Worm (Caenorhabditis elegans): ENCODE results near the gene Y102A5C.4.

ce11 chrV:16902726-16903125 lies 19.3 kb upstream of the Y102A5C.4 start, which contains the start of gene srd-68:
- no peak for TF ChIP-seq ref-1 (GFP tag; conservative IDR thresholded peaks at IDR 0.05)
- no peak for TF ChIP-seq T22C8.4 (GFP tag; IDR thresholded peaks at IDR 0.05)
- TF ChIP-seq flt-1 (GFP tag; IDR thresholded peaks at IDR 0.05) = no peak
- no peak for TF ChIP-seq ztf-23 (GFP tag; IDR thresholded peaks at IDR 0.05)

All from whole organism, midembryonic.